Worm (Caenorhabditis elegans): ENCODE data around the gene gcy-22.

gcy-22 gene

ce11 chrV:20776761-20777160 is 48.1 kb downstream of the gcy-22 start (continued):
- TF ChIP-seq mef-2 (tag; optimal IDR thresholded peaks at IDR 0.05): peak; percentile 32
- peak; percentile 55 for TF ChIP-seq rnt-1 (tag; optimal IDR thresholded peaks at IDR 0.05)
- TF ChIP-seq nhr-19 (GFP tag; conservative IDR thresholded peaks at IDR 0.05): peak; percentile 97
- TF ChIP-seq nhr-237 (tag; optimal IDR thresholded peaks at IDR 0.05): peak; percentile 69
- TF ChIP-seq fkh-8 (tag; optimal IDR thresholded peaks at IDR 0.05): peak; percentile 90
- TF ChIP-seq lin-35 (GFP tag; optimal IDR thresholded peaks at IDR 0.05): peak; percentile 64 to 73
- TF ChIP-seq ztf-4 (tag; optimal IDR thresholded peaks at IDR 0.05): peak; percentile 30
- TF ChIP-seq lin-14 (GFP tag; optimal IDR thresholded peaks at IDR 0.05): peak; percentile 92
- TF ChIP-seq lin-13 (GFP tag; optimal IDR thresholded peaks at IDR 0.05): peak; percentile 70
- no peak for TF ChIP-seq hpl-2 (GFP tag; optimal IDR thresholded peaks at IDR 0.05)
- TF ChIP-seq mep-1 (tag; optimal IDR thresholded peaks at IDR 0.05): peak; percentile 67
- TF ChIP-seq nhr-77 (tag; optimal IDR thresholded peaks at IDR 0.05): peak; percentile 72
- TF ChIP-seq nhr-11 (tag; optimal IDR thresholded peaks at IDR 0.05): no peak
- TF ChIP-seq isw-1 (GFP tag; IDR thresholded peaks at IDR 0.05): peak; percentile 20; the same call in 1 of the 2 replicates
- TF ChIP-seq fkh-10 (GFP tag; optimal IDR thresholded peaks at IDR 0.05): peak; percentile 52
- no peak for TF ChIP-seq unc-98 (GFP tag; IDR thresholded peaks at IDR 0.05)
- TF ChIP-seq skn-1 (tag; optimal IDR thresholded peaks at IDR 0.05): peak; percentile 54
- no peak for TF ChIP-seq pag-3 (tag; optimal IDR thresholded peaks at IDR 0.05; ENCODE audit: borderline replicate concordance, insufficient read depth)
- TF ChIP-seq ceh-63 (GFP tag; optimal IDR thresholded peaks at IDR 0.05): no peak
- no peak for TF ChIP-seq egl-27 (tag; optimal IDR thresholded peaks at IDR 0.05)
- peak in 2 of 3 experiments; percentile 5 to 42 for TF ChIP-seq dpl-1 (GFP tag; optimal IDR thresholded peaks at IDR 0.05)
- peak; percentile 46 for TF ChIP-seq ama-1 (optimal IDR thresholded peaks at IDR 0.05)
- TF ChIP-seq elt-2 (tag; optimal IDR thresholded peaks at IDR 0.05): peak; percentile 29
- peak; percentile 50 for TF ChIP-seq jun-1 (tag; optimal IDR thresholded peaks at IDR 0.05)
- peak; percentile 26 for TF ChIP-seq dsc-1 (tag; optimal IDR thresholded peaks at IDR 0.05)
- peak; percentile 19 for TF ChIP-seq unc-130 (tag; optimal IDR thresholded peaks at IDR 0.05)
- TF ChIP-seq sptf-1 (tag; optimal IDR thresholded peaks at IDR 0.05): no peak
- peak; percentile 88 for TF ChIP-seq nhr-20 (tag; optimal IDR thresholded peaks at IDR 0.05)
- peak; percentile 23 for TF ChIP-seq ceh-8 (GFP tag; optimal IDR thresholded peaks at IDR 0.05)
- TF ChIP-seq ces-1 (GFP tag; optimal IDR thresholded peaks at IDR 0.05): no peak
- TF ChIP-seq lir-3 (tag; optimal IDR thresholded peaks at IDR 0.05; ENCODE audit: poor library complexity): peak; percentile 8

ce11 chrV:20775269-20775668 is 49.6 kb downstream of the gcy-22 start, which contains the start of gene F38A6.4:
Gene F38A6.4 (minus strand): TSS chrV:20775369.
- TF ChIP-seq nhr-71 (tag; optimal IDR thresholded peaks at IDR 0.05): peak; percentile 2
- no peak for TF ChIP-seq efl-1 (optimal IDR thresholded peaks at IDR 0.05)
- TF ChIP-seq efl-1 (GFP tag; optimal IDR thresholded peaks at IDR 0.05 in 1 of 2): peak in 1 of 2 experiments; percentile 31
- TF ChIP-seq hlh-4 (tag; optimal IDR thresholded peaks at IDR 0.05): peak; percentile 53
- no peak for TF ChIP-seq swsn-7 (tag; optimal IDR thresholded peaks at IDR 0.05)

- TF ChIP-seq ceh-90 (tag; optimal IDR thresholded peaks at IDR 0.05): no peak
- TF ChIP-seq sptf-1 (tag; optimal IDR thresholded peaks at IDR 0.05): no peak
- TF ChIP-seq tbx-2 (tag; optimal IDR thresholded peaks at IDR 0.05): no peak
- no peak for TF ChIP-seq fos-1 (tag; optimal IDR thresholded peaks at IDR 0.05)
- TF ChIP-seq nhr-77 (tag; optimal IDR thresholded peaks at IDR 0.05): no peak
- no peak for TF ChIP-seq ceh-82 (tag; optimal IDR thresholded peaks at IDR 0.05)
- no peak for TF ChIP-seq isw-1 (GFP tag; IDR thresholded peaks at IDR 0.05)
- no peak for TF ChIP-seq unc-98 (GFP tag; IDR thresholded peaks at IDR 0.05)
Observed at ce11 chrV:20773647-20774046, 51.2 kb downstream of the gcy-22 start, which contains the start of gene F38A6.5. Gene F38A6.5 (minus strand): TSS chrV:20773747.
